Worm (Caenorhabditis elegans) whole organism, early embryonic: Measurements from ENCODE around the gene F35E8.10.

Source experiments
- F13C5.2 ChIP-seq: sonication (generic microtip); optimal IDR thresholded peaks from 2 replicates; lab custom pipeline; 2017; ENCODE audit warnings: mild to moderate bottlenecking, missing genetic modification characterization, inconsistent platforms, missing compliant biosample characterization
- ama-1 ChIP-seq: fragments of 150-350 bp; optimal IDR thresholded peaks from 2 replicates; lab custom pipeline; 2014
- ceh-13 ChIP-seq: fragments of 200-800 bp; sonication (Bioruptor generic); optimal IDR thresholded peaks from 2 replicates; lab custom pipeline; 2018; ENCODE audit warnings: mild to moderate bottlenecking, missing genetic modification characterization, missing compliant biosample characterization
- ets-7 ChIP-seq: sonication (generic microtip); optimal IDR thresholded peaks from 2 replicates; lab custom pipeline; 2016; ENCODE audit warnings: missing genotype, missing genetic modification characterization, missing compliant biosample characterization
- flt-1 ChIP-seq: fragments of 200-800 bp; sonication (Bioruptor generic); IDR thresholded peaks from 2 replicates; pipeline ENCODE4 v1.3.6; 2022; ENCODE audit warnings: missing genetic modification characterization, missing compliant biosample characterization
- hmbx-1 ChIP-seq: sonication (generic microtip); optimal IDR thresholded peaks from 2 replicates; lab custom pipeline; 2016; ENCODE audit warnings: mild to moderate bottlenecking, missing genetic modification characterization, missing compliant biosample characterization
- hmg-4 ChIP-seq: fragments of 200-800 bp; sonication (Bioruptor generic); optimal IDR thresholded peaks from 2 replicates; lab custom pipeline; 2018; ENCODE audit warnings: mild to moderate bottlenecking, missing genetic modification characterization, missing compliant biosample characterization
- hnd-1 ChIP-seq: sonication (generic microtip); optimal IDR thresholded peaks from 2 replicates; lab custom pipeline; 2016; ENCODE audit warnings: missing genetic modification characterization, missing compliant biosample characterization
- pes-1 ChIP-seq: fragments of 200-800 bp; sonication (Bioruptor generic); IDR thresholded peaks from 2 replicates; pipeline ENCODE4 v1.3.6; 2022; ENCODE audit warnings: missing genetic modification reagents, missing genetic modification characterization, missing compliant biosample characterization
- scrt-1 ChIP-seq: fragments of 200-800 bp; sonication (Bioruptor generic); IDR thresholded peaks from 2 replicates; pipeline ENCODE4 v1.3.6; 2022; ENCODE audit warnings: missing genetic modification characterization, missing compliant biosample characterization
- sea-1 ChIP-seq: fragments of 200-800 bp; sonication (Bioruptor generic); conservative IDR thresholded peaks from 2 replicates; pipeline ENCODE4 v1.3.6; 2022; ENCODE audit warnings: missing genetic modification characterization, missing compliant biosample characterization
- tbx-11 ChIP-seq: fragments of 200-800 bp; sonication (Bioruptor generic); IDR thresholded peaks from 2 replicates; pipeline ENCODE4 v1.3.6; 2022; ENCODE audit warnings: missing genetic modification characterization, missing compliant biosample characterization
- tbx-37 ChIP-seq: fragments of 200-800 bp; sonication (Bioruptor generic); conservative IDR thresholded peaks from 2 replicates; pipeline ENCODE4 v1.3.6; 2022; ENCODE audit warnings: missing genetic modification reagents, missing genetic modification characterization, missing compliant biosample characterization
- tra-4 ChIP-seq: sonication (generic microtip); optimal IDR thresholded peaks from 2 replicates; lab custom pipeline; 2017; ENCODE audit warnings: missing genetic modification characterization, missing compliant biosample characterization

DNA sequence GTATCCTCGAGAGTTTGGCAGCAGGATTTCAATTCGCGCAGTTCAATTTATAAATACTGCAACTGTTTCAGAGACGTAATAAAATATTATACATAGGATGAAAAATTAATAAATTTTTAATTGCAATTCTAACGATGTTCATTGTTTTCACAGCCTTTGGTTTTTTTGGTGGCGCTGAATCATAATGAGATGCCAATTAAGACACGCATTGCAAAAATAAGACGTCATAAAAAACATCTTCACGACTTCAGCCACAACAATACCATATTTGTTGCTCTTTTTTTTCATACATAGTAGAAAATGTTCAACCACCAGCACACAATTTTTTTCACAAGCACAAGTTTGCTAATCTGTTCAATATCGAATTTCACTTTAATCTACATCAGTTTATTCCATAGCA is 47.9 kb downstream of the F35E8.10 start, which contains the start of gene str-56:
- TF ChIP-seq ama-1 = no peak
- TF ChIP-seq tra-4 (tag; lab: Kevin White, UChicago) = no peak
- TF ChIP-seq hmg-4 (GFP tag; lab: Kevin White, UChicago) = no peak
- TF ChIP-seq tbx-11 = no peak
- TF ChIP-seq F13C5.2 (tag; lab: Kevin White, UChicago) = no peak
- no peak for TF ChIP-seq scrt-1
- TF ChIP-seq ets-7 (tag; lab: Kevin White, UChicago) = no peak
- no peak for TF ChIP-seq pes-1 (GFP tag; lab: Robert Waterston, UW)
- TF ChIP-seq tbx-37 (GFP tag; lab: Robert Waterston, UW) = no peak
- no peak for TF ChIP-seq hmbx-1 (tag; lab: Kevin White, UChicago)
- TF ChIP-seq sea-1 (GFP tag; lab: Robert Waterston, UW) = no peak
- no peak for TF ChIP-seq hnd-1 (tag; lab: Kevin White, UChicago)
- TF ChIP-seq ceh-13 (GFP tag; lab: Kevin White, UChicago) = no peak
- TF ChIP-seq flt-1 (GFP tag; lab: Robert Waterston, UW) = no peak
